Fruit fly (Drosophila melanogaster): Measurements from ENCODE around the gene Tep3.

dm6 chr2L:7716545-7716944, 13.9 kb downstream of the Tep3 start, which contains the start of gene CG33296:
- TF ChIP-seq CG6792 (GFP tag; optimal IDR thresholded peaks at IDR 0.05) (no peak), dsx (GFP tag; optimal IDR thresholded peaks at IDR 0.05; ENCODE audit: poor library complexity, severe bottlenecking) (no peak), Gug (GFP tag; IDR thresholded peaks at IDR 0.05) (no peak), spab (GFP tag; optimal IDR thresholded peaks at IDR 0.05) (no peak), acj6 (GFP tag; optimal IDR thresholded peaks at IDR 0.05) (no peak), CG6854 (GFP tag; optimal IDR thresholded peaks at IDR 0.05) (no peak), eg (GFP tag; IDR thresholded peaks at IDR 0.05) (no peak), CG7368 (GFP tag; optimal IDR thresholded peaks at IDR 0.05) (no peak)

All from whole organism, prepupa.